Worm (Caenorhabditis elegans): Measurements from ENCODE around the gene nxf-1.

The nxf-1 gene

DNA sequence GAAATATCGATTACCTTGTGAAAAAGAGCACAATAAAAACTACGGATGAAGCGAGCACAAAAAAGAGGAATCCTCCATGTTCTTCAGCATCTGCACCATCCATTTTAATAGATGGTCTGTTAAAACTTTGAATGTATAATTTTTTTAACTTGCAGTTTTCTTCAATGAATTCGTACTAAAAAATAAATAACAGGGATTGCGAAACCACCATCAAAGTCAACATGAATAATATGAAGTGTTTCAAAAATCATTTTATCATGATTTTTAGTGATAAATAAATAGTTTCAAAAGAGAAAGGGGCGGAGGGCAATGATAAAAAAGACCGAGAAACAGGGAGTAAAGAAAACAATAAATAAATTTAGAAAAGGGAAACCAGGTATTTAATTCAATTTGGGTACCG lies 6.5 kb upstream of the nxf-1 start, which contains the start of gene dhs-22:
TSS of gene dhs-22 (minus strand) at position 116 of the 400 bp plus-strand sequence.
- TF ChIP-seq K02D7.2 (tag; optimal IDR thresholded peaks at IDR 0.05) (no peak), gmeb-2 (tag; optimal IDR thresholded peaks at IDR 0.05) (no peak), fkh-10 (GFP tag; optimal IDR thresholded peaks at IDR 0.05) (no peak), unc-55 (GFP tag; optimal IDR thresholded peaks at IDR 0.05) (no peak), rnt-1 (tag; optimal IDR thresholded peaks at IDR 0.05) (no peak), ama-1 (optimal IDR thresholded peaks at IDR 0.05) (no peak), C38D4.7 (GFP tag; optimal IDR thresholded peaks at IDR 0.05) (no peak), ceh-19 (GFP tag; optimal IDR thresholded peaks at IDR 0.05) (no peak)

DNA sequence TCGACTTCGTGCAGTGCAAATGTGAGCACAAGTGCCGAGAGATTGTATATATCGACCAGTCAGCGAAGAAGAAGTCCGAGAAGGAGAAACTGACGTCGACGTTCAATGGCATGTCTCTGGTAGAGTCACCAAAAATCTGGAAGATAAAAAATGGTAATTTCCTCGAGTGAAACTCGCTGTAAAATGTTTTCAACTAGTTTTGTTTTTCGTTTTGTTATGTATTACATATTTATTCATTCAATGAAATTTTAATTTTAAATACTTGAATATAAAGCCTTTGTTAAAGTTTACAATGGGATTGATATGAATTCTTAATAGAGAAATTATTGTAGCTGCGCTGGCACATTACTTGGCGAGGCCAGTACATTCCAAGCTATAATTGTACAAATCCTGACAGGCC lies 5.0 kb upstream of the nxf-1 start:
- TF ChIP-seq ama-1 (optimal IDR thresholded peaks at IDR 0.05) (no peak), Y22D7AL.16 (tag; optimal IDR thresholded peaks at IDR 0.05) (no peak), unc-3 (GFP tag; conservative IDR thresholded peaks at IDR 0.05) (no peak), unc-3 (tag; optimal IDR thresholded peaks at IDR 0.05) (no peak), ceh-19 (GFP tag; optimal IDR thresholded peaks at IDR 0.05) (no peak), sox-2 (GFP tag; IDR thresholded peaks at IDR 0.05) (no peak), unc-55 (GFP tag; optimal IDR thresholded peaks at IDR 0.05) (no peak), tbx-7 (tag; optimal IDR thresholded peaks at IDR 0.05) (no peak), K02D7.2 (tag; optimal IDR thresholded peaks at IDR 0.05) (no peak), ref-2 (tag; optimal IDR thresholded peaks at IDR 0.05) (no peak), odd-2 (tag; optimal IDR thresholded peaks at IDR 0.05) (no peak), pax-1 (tag; optimal IDR thresholded peaks at IDR 0.05) (no peak), hlh-15 (tag; optimal IDR thresholded peaks at IDR 0.05) (no peak), sox-4 (tag; optimal IDR thresholded peaks at IDR 0.05) (no peak), ztf-16 (tag; optimal IDR thresholded peaks at IDR 0.05) (no peak)

DNA sequence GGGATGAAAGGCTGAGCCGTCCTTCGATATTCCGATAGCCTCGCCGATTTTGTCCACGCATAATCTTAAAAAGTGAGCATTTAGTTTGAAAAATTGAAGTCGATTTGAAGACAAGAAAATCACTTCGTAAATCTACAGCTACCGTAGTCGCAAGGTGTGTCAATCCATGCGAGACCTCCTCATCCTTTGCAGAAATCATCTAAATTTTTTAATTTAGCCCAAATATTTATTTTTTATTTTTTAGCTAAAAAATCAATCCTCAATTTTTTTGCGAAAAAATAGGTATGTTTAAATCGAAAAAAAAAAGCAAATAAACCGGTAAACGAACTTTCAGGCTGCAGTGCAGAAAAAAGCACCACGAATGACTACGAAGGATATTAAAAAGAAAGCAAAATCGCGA lies 2.9 kb upstream of the nxf-1 start, which contains the start of the genes nxf-2 and set-31:
TSS of gene nxf-2 (minus strand) at position 101 of the 400 bp plus-strand sequence.
TSS of gene set-31 (plus strand) at position 169 of the 400 bp plus-strand sequence.
- TF ChIP-seq pag-3 (tag; optimal IDR thresholded peaks at IDR 0.05; ENCODE audit: borderline replicate concordance) (no peak), unc-42 (tag; optimal IDR thresholded peaks at IDR 0.05) (no peak), elt-4 (tag; optimal IDR thresholded peaks at IDR 0.05) (no peak), zip-5 (tag; optimal IDR thresholded peaks at IDR 0.05) (no peak), elt-2 (tag; optimal IDR thresholded peaks at IDR 0.05) (no peak), pax-1 (tag; optimal IDR thresholded peaks at IDR 0.05) (no peak), C08G9.2 (tag; optimal IDR thresholded peaks at IDR 0.05) (no peak), gmeb-2 (tag; optimal IDR thresholded peaks at IDR 0.05) (no peak), ceh-30 (tag; optimal IDR thresholded peaks at IDR 0.05) (no peak), Y22D7AL.16 (tag; optimal IDR thresholded peaks at IDR 0.05) (no peak), ceh-14 (tag; optimal IDR thresholded peaks at IDR 0.05) (no peak)

DNA sequence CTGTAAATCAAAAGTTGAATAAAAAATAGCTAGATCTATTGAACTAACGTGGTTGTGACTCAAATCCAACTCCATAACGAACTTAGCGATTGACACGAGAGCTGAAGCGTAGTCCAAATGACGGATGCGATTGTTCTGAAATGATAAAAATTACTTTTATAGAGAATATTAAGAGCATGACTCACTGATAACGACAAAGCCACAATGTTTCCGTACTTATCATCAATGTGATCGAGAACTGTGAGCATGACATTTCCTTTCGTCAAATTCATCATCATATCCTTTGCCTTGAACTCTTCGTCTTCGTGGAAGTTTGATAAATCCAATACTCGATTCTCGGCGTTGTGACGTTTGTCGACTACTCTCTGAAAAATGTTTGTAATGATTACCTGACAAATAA lies 782 bp downstream of the nxf-1 start:
- TF ChIP-seq odd-2 (tag; optimal IDR thresholded peaks at IDR 0.05), result no peak
- no peak for TF ChIP-seq F13H6.1 (tag; optimal IDR thresholded peaks at IDR 0.05)
- TF ChIP-seq nhr-11 (tag; optimal IDR thresholded peaks at IDR 0.05), result no peak
- no peak for TF ChIP-seq ztf-16 (tag; optimal IDR thresholded peaks at IDR 0.05)
- no peak for TF ChIP-seq hlh-13 (GFP tag; optimal IDR thresholded peaks at IDR 0.05)
- TF ChIP-seq tbx-2 (tag; optimal IDR thresholded peaks at IDR 0.05), result no peak
- no peak for TF ChIP-seq pqm-1 (tag; optimal IDR thresholded peaks at IDR 0.05)
- no peak for TF ChIP-seq hlh-8 (tag; optimal IDR thresholded peaks at IDR 0.05)
- no peak for TF ChIP-seq ceh-22 (tag; optimal IDR thresholded peaks at IDR 0.05)
- TF ChIP-seq unc-42 (tag; optimal IDR thresholded peaks at IDR 0.05), result no peak
- no peak for TF ChIP-seq pat-9 (tag; optimal IDR thresholded peaks at IDR 0.05)
- no peak for TF ChIP-seq hlh-6 (tag; optimal IDR thresholded peaks at IDR 0.05)
- TF ChIP-seq ttx-3 (tag; optimal IDR thresholded peaks at IDR 0.05), result no peak
- no peak for TF ChIP-seq K09A11.1 (tag; optimal IDR thresholded peaks at IDR 0.05; ENCODE audit: insufficient read depth)
- no peak for TF ChIP-seq unc-55 (GFP tag; optimal IDR thresholded peaks at IDR 0.05)
- TF ChIP-seq ceh-2 (tag; optimal IDR thresholded peaks at IDR 0.05), result no peak
- TF ChIP-seq tbx-7 (tag; optimal IDR thresholded peaks at IDR 0.05), result no peak
- TF ChIP-seq ceh-6 (GFP tag; optimal IDR thresholded peaks at IDR 0.05), result no peak

Measured in whole organism, late embryonic.